Fruit fly (Drosophila melanogaster): ENCODE measurements around the gene mthl10.

The mthl10 gene

DNA sequence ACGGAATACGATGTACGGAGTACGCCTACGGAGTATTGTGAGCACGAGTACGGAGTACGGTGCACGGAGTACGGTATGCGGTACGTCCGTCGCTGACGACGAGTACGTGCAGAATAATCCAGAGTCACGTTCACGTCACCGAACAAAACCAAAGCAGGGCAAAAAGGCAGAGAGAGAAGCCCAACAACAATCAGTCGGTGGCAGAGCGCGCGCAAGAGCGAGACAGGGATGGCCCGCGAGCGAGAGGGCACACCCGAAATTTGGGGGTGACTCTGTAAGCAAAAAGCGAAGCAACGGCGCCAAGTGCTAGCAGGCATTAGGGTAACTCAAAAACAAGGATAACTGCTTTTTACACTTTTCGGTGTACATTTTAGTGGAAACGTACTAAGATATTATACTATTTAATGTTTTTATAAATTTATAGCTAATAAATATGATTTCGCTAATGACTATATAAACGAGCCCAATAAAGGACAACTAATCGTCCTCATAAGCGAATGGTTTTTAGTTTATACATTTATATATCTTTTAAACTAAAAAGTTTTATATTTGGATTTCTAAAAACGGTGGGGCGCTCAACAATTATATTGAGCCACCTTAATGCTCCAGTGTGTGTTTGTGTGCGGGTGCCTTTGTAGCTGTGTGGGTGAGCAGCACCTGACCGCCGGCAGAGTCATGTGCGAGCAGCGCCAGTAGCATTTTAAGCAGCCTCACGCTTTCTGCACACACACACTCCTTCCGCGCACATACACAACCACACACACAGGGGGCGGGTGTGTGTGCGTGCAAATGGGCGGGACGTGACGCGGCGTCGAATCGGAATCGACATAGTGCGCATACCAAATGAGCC is 34.7 kb upstream of the mthl10 start (continued):
- TF ChIP-seq CG4730 (GFP tag; IDR thresholded peaks at IDR 0.05), result peak; percentile 68
- TF ChIP-seq toy (GFP tag; IDR thresholded peaks at IDR 0.05), result peak; percentile 58; the same call in 1 of the 2 replicates
- peak; percentile 46; the same call in 1 of the 2 replicates for TF ChIP-seq vvl (GFP tag; IDR thresholded peaks at IDR 0.05)
- peak; percentile 40 for TF ChIP-seq CG17802 (tag; optimal IDR thresholded peaks at IDR 0.05)
- peak; percentile 76 for TF ChIP-seq CG8478 (optimal IDR thresholded peaks at IDR 0.05)
- no peak for TF ChIP-seq knrl (GFP tag; IDR thresholded peaks at IDR 0.05; ENCODE audit: partially characterized antibody)
- TF ChIP-seq CG6654 (GFP tag; optimal IDR thresholded peaks at IDR 0.05), result peak; percentile 81
- peak; percentile 65; the same call in 2 of the 3 replicates for TF ChIP-seq ken (GFP tag; IDR thresholded peaks at IDR 0.05)
- TF ChIP-seq otp (GFP tag; IDR thresholded peaks at IDR 0.05), result peak; percentile 48; the same call in 1 of the 3 replicates
- peak; percentile 91 for TF ChIP-seq CG6854 (GFP tag; optimal IDR thresholded peaks at IDR 0.05)
- TF ChIP-seq org-1 (GFP tag; optimal IDR thresholded peaks at IDR 0.05), result peak; percentile 86
- TF ChIP-seq Jarid2 (GFP tag; optimal IDR thresholded peaks at IDR 0.05), result no peak
- TF ChIP-seq wdn (GFP tag; IDR thresholded peaks at IDR 0.05), result peak; percentile 60
- TF ChIP-seq chif (GFP tag; optimal IDR thresholded peaks at IDR 0.05), result no peak
- TF ChIP-seq Opbp (GFP tag; IDR thresholded peaks at IDR 0.05; ENCODE audit: partially characterized antibody), result peak; percentile 48; the same call in 1 of the 3 replicates
- peak; percentile 79 for TF ChIP-seq CG12155 (GFP tag; optimal IDR thresholded peaks at IDR 0.05)
- TF ChIP-seq zfh1 (GFP tag; IDR thresholded peaks at IDR 0.05), result peak; percentile 78
- no peak for TF ChIP-seq HLH4C (GFP tag; IDR thresholded peaks at IDR 0.05; ENCODE audit: partially characterized antibody)
- TF ChIP-seq CG5180 (GFP tag; optimal IDR thresholded peaks at IDR 0.05), result peak; percentile 75
- TF ChIP-seq gt (GFP tag; IDR thresholded peaks at IDR 0.05), result no peak
- no peak for TF ChIP-seq NK7.1 (GFP tag; optimal IDR thresholded peaks at IDR 0.05)
- TF ChIP-seq so (GFP tag; IDR thresholded peaks at IDR 0.05), result peak; percentile 88
- TF ChIP-seq CG10431 (GFP tag; optimal IDR thresholded peaks at IDR 0.05), result peak; percentile 87
- peak; percentile 18 for TF ChIP-seq CG3838 (GFP tag; optimal IDR thresholded peaks at IDR 0.05)
- no peak for TF ChIP-seq lov (optimal IDR thresholded peaks at IDR 0.05)
- no peak for TF ChIP-seq lov (GFP tag; IDR thresholded peaks at IDR 0.05)
- peak; percentile 91 for TF ChIP-seq CG4360 (GFP tag; IDR thresholded peaks at IDR 0.05)
- TF ChIP-seq luna (GFP tag; optimal IDR thresholded peaks at IDR 0.05), result no peak
- no peak for TF ChIP-seq cad (GFP tag; optimal IDR thresholded peaks at IDR 0.05)
- peak; percentile 97 for TF ChIP-seq Fer1 (GFP tag; optimal IDR thresholded peaks at IDR 0.05)
- TF ChIP-seq ranshi (GFP tag; IDR thresholded peaks at IDR 0.05), result peak; percentile 78
- peak; percentile 44 for TF ChIP-seq CG12071 (GFP tag; optimal IDR thresholded peaks at IDR 0.05)
- no peak for TF ChIP-seq Optix (GFP tag; IDR thresholded peaks at IDR 0.05)
- TF ChIP-seq CG14965 (GFP tag; optimal IDR thresholded peaks at IDR 0.05; ENCODE audit: borderline replicate concordance), result no peak
- peak; percentile 14 for TF ChIP-seq Hmx (GFP tag; optimal IDR thresholded peaks at IDR 0.05)
- TF ChIP-seq CG8388 (GFP tag; optimal IDR thresholded peaks at IDR 0.05), result peak; percentile 92
- TF ChIP-seq CG32767 (GFP tag; IDR thresholded peaks at IDR 0.05), result peak; percentile 72
- no peak for TF ChIP-seq CG4282 (GFP tag; optimal IDR thresholded peaks at IDR 0.05)
- TF ChIP-seq Side (GFP tag; optimal IDR thresholded peaks at IDR 0.05), result no peak
- TF ChIP-seq pb (GFP tag; optimal IDR thresholded peaks at IDR 0.05), result no peak
- TF ChIP-seq bbx (GFP tag; IDR thresholded peaks at IDR 0.05; ENCODE audit: partially characterized antibody), result 0 out of 2 replicates have a peak, but pooled peaks have one; percentile 34
- TF ChIP-seq Camta (GFP tag; optimal IDR thresholded peaks at IDR 0.05), result no peak
- TF ChIP-seq Bdp1 (GFP tag; optimal IDR thresholded peaks at IDR 0.05), result peak; percentile 37
- peak; percentile 84 for TF ChIP-seq az2 (GFP tag; optimal IDR thresholded peaks at IDR 0.05)
- TF ChIP-seq Stat92E (GFP tag; optimal IDR thresholded peaks at IDR 0.05), result peak in 1 of 3 experiments; percentile 7
- 0 out of 3 replicates have a peak, but pooled peaks have one; percentile 30 for TF ChIP-seq Aef1 (GFP tag; IDR thresholded peaks at IDR 0.05)
- TF ChIP-seq CG10267 (tag; optimal IDR thresholded peaks at IDR 0.05), result peak; percentile 88
- TF ChIP-seq CG17612 (GFP tag; IDR thresholded peaks at IDR 0.05), result no peak
- no peak for TF ChIP-seq sd (tag; optimal IDR thresholded peaks at IDR 0.05)
